Fruit fly (Drosophila melanogaster): ENCODE results near the gene cDIP.
A peak's percentile ranks its signal among the peaks of the same experiment; 100 is the strongest.

Gene cDIP

DNA sequence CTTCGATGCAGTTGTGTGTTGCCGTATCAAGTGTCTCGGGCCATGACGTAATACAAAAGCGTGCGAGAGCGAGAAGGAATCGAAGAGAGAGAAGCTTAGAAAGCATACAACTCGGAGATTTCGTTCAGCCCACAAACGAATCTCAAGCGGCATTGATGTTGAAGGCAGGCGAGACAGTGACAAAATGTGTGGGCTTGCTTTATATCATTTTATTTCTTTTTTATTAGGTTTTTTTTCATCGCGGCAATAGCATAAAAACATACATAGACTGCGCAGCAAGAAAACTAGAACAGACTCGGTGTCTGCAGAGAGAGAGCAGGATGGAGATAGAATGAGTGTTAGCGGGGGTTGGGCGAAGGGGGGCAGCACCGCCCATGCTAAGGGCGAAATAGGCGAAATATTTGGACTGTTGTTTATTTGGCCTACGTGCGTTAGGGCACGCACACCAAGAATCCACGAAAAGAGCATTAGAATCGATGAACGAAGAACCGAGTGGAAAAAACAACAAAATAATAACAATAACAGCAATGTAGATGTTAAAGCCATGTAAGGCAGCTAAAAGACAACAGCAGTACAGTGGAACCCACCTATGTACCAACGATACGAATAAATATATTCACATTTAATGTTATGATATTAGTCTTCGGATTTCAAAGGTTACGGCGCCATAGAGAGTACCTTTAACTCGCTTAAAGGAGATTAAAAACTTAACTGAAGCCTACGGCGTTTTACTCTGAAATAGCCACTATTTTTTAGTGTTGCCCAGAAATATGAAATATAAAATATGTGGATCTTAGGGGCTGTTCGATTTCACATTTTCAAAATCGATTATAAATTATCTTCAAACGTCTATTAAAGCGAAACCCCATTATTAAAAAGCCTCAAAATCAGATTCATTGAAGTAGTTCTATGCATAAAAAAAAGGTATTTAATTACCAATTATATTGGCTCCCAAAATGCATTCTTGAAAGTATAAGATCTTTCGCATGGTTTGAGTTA is 26.8 kb upstream of the cDIP start (continued):
- TF ChIP-seq Fer3 (tag; optimal IDR thresholded peaks at IDR 0.05) (peak; percentile 6), CG14014 (GFP tag; IDR thresholded peaks at IDR 0.05) (peak; percentile 58; the same call in 1 of the 2 replicates), CG13624 (GFP tag; optimal IDR thresholded peaks at IDR 0.05) (no peak), esg (GFP tag; conservative IDR thresholded peaks at IDR 0.05) (peak; percentile 15; the same call in 1 of the 2 replicates), ind (GFP tag; optimal IDR thresholded peaks at IDR 0.05) (peak; percentile 4), dysf (GFP tag; IDR thresholded peaks at IDR 0.05) (peak; percentile 70; the same call in 2 of the 3 replicates), lab (GFP tag; optimal IDR thresholded peaks at IDR 0.05) (no peak), CG1647 (GFP tag; optimal IDR thresholded peaks at IDR 0.05) (no peak), CG17359 (tag; optimal IDR thresholded peaks at IDR 0.05) (peak; percentile 21), Mrtf (GFP tag; IDR thresholded peaks at IDR 0.05) (peak; percentile 53; the same call in 1 of the 3 replicates), CG1024 (GFP tag; IDR thresholded peaks at IDR 0.05) (no peak), HLHmδ (GFP tag; optimal IDR thresholded peaks at IDR 0.05) (no peak), cas (GFP tag; IDR thresholded peaks at IDR 0.05) (no peak), Bdp1 (GFP tag; optimal IDR thresholded peaks at IDR 0.05) (no peak), CG16779 (GFP tag; IDR thresholded peaks at IDR 0.05) (no peak), CG8944 (GFP tag; optimal IDR thresholded peaks at IDR 0.05) (no peak), pb (GFP tag; optimal IDR thresholded peaks at IDR 0.05) (no peak), Deaf1 (tag; optimal IDR thresholded peaks at IDR 0.05) (peak; percentile 68), slbo (GFP tag; IDR thresholded peaks at IDR 0.05) (peak; percentile 70), unpg (GFP tag; optimal IDR thresholded peaks at IDR 0.05) (peak; percentile 38), Hmr (GFP tag; optimal IDR thresholded peaks at IDR 0.05) (peak; percentile 64), CG1792 (GFP tag; optimal IDR thresholded peaks at IDR 0.05) (no peak), onecut (GFP tag; IDR thresholded peaks at IDR 0.05) (peak; percentile 28; the same call in 1 of the 2 replicates), jumu (GFP tag; optimal IDR thresholded peaks at IDR 0.05) (peak; percentile 25), Ada2b (GFP tag; IDR thresholded peaks at IDR 0.05) (peak; percentile 40; the same call in 1 of the 2 replicates), CG1602 (GFP tag; optimal IDR thresholded peaks at IDR 0.05) (no peak), CG15073 (GFP tag; optimal IDR thresholded peaks at IDR 0.05) (no peak), CG3065 (GFP tag; optimal IDR thresholded peaks at IDR 0.05) (no peak), CG31224 (GFP tag; IDR thresholded peaks at IDR 0.05) (no peak), Oli (tag; optimal IDR thresholded peaks at IDR 0.05) (peak; percentile 42), CG12071 (GFP tag; optimal IDR thresholded peaks at IDR 0.05) (no peak), CG6689 (GFP tag; IDR thresholded peaks at IDR 0.05) (peak; percentile 61), abd-A (tag; optimal IDR thresholded peaks at IDR 0.05) (peak; percentile 99), E2f2 (GFP tag; IDR thresholded peaks at IDR 0.05) (0 out of 2 replicates have a peak, but pooled peaks have one; percentile 32), klu (GFP tag; IDR thresholded peaks at IDR 0.05) (peak; percentile 54; the same call in 1 of the 2 replicates), ems (GFP tag; optimal IDR thresholded peaks at IDR 0.05) (no peak), Dfd (GFP tag; optimal IDR thresholded peaks at IDR 0.05) (no peak), bsh (GFP tag; optimal IDR thresholded peaks at IDR 0.05) (peak in 1 of 2 experiments; percentile 6), CG34422 (GFP tag; IDR thresholded peaks at IDR 0.05) (no peak), CG3281 (GFP tag; optimal IDR thresholded peaks at IDR 0.05) (peak; percentile 49), ftz-f1 (GFP tag; optimal IDR thresholded peaks at IDR 0.05) (no peak), CG14667 (GFP tag; IDR thresholded peaks at IDR 0.05) (peak; percentile 44; the same call in 1 of the 2 replicates), Myb (GFP tag; optimal IDR thresholded peaks at IDR 0.05) (peak; percentile 20), unc-4 (GFP tag; IDR thresholded peaks at IDR 0.05; ENCODE audit: partially characterized antibody) (0 out of 2 replicates have a peak, but pooled peaks have one; percentile 15), vnd (GFP tag; IDR thresholded peaks at IDR 0.05; ENCODE audit: partially characterized antibody) (no peak), Eip74EF (GFP tag; optimal IDR thresholded peaks at IDR 0.05) (no peak), CG3995 (GFP tag; optimal IDR thresholded peaks at IDR 0.05) (no peak), run (tag; optimal IDR thresholded peaks at IDR 0.05) (no peak)

Measured in whole organism, embryonic.